Fruit fly (Drosophila melanogaster): Measurements from ENCODE around the gene CG14313.

Gene CG14313

dm6 chr3R:18196991-18197801 is 5.4 kb upstream of the CG14313 start (continued):
- TF ChIP-seq CG3919 (GFP tag; optimal IDR thresholded peaks at IDR 0.05) = peak; percentile 21
- peak; percentile 68 for TF ChIP-seq CG10631 (GFP tag; optimal IDR thresholded peaks at IDR 0.05)
- TF ChIP-seq Lpt (GFP tag; optimal IDR thresholded peaks at IDR 0.05) = peak; percentile 79
- peak; percentile 58 for TF ChIP-seq OdsH (GFP tag; optimal IDR thresholded peaks at IDR 0.05)
- TF ChIP-seq fkh (GFP tag; optimal IDR thresholded peaks at IDR 0.05) = peak; percentile 17
- TF ChIP-seq Hr4 (GFP tag; optimal IDR thresholded peaks at IDR 0.05) = peak; percentile 44
- peak; percentile 81 for TF ChIP-seq net (GFP tag; optimal IDR thresholded peaks at IDR 0.05)
- TF ChIP-seq CG6854 (GFP tag; optimal IDR thresholded peaks at IDR 0.05) = peak; percentile 86
- TF ChIP-seq CG32006 (GFP tag; optimal IDR thresholded peaks at IDR 0.05) = peak; percentile 67
- TF ChIP-seq dac (GFP tag; optimal IDR thresholded peaks at IDR 0.05) = peak; percentile 55
- peak; percentile 77 for TF ChIP-seq vri (GFP tag; optimal IDR thresholded peaks at IDR 0.05)
- peak; percentile 10 for TF ChIP-seq CG7368 (GFP tag; optimal IDR thresholded peaks at IDR 0.05)
- TF ChIP-seq cyc (GFP tag; optimal IDR thresholded peaks at IDR 0.05) = peak; percentile 17
- peak; percentile 86 for TF ChIP-seq CG6808 (GFP tag; optimal IDR thresholded peaks at IDR 0.05)
- peak; percentile 41 for TF ChIP-seq Ets21C (GFP tag; optimal IDR thresholded peaks at IDR 0.05)
- TF ChIP-seq CG8632 (GFP tag; optimal IDR thresholded peaks at IDR 0.05) = peak; percentile 59
- TF ChIP-seq Met (GFP tag; optimal IDR thresholded peaks at IDR 0.05) = peak; percentile 62
- no peak for TF ChIP-seq CG11294 (GFP tag; IDR thresholded peaks at IDR 0.05)

dm6 chr3R:18196622-18196990 is 4.8 kb upstream of the CG14313 start:
- TF ChIP-seq Ets21C (GFP tag; optimal IDR thresholded peaks at IDR 0.05) (no peak), Eip78C (GFP tag) (no peak), Smox (GFP tag; optimal IDR thresholded peaks at IDR 0.05) (no peak), CG11902 (GFP tag; optimal IDR thresholded peaks at IDR 0.05) (no peak), Hr39 (GFP tag; optimal IDR thresholded peaks at IDR 0.05) (no peak), CG6854 (GFP tag; optimal IDR thresholded peaks at IDR 0.05) (no peak), CG8319 (GFP tag; optimal IDR thresholded peaks at IDR 0.05) (no peak), CG10631 (GFP tag; optimal IDR thresholded peaks at IDR 0.05) (no peak), CG34406 (GFP tag; optimal IDR thresholded peaks at IDR 0.05) (no peak), dac (GFP tag; optimal IDR thresholded peaks at IDR 0.05) (no peak), CG15336 (GFP tag; IDR thresholded peaks at IDR 0.05) (no peak)

dm6 chr3R:18195295-18195694 is 3.5 kb upstream of the CG14313 start:
- TF ChIP-seq fd85E (GFP tag; optimal IDR thresholded peaks at IDR 0.05) (no peak), spab (GFP tag; optimal IDR thresholded peaks at IDR 0.05) (no peak), Lpt (GFP tag; optimal IDR thresholded peaks at IDR 0.05) (no peak), Ets96B (tag; optimal IDR thresholded peaks at IDR 0.05) (no peak), CG34406 (GFP tag; optimal IDR thresholded peaks at IDR 0.05) (no peak), ss (GFP tag; optimal IDR thresholded peaks at IDR 0.05) (no peak), Sox14 (GFP tag; optimal IDR thresholded peaks at IDR 0.05) (no peak), Hr38 (GFP tag; optimal IDR thresholded peaks at IDR 0.05) (no peak), CG6854 (GFP tag; optimal IDR thresholded peaks at IDR 0.05) (no peak), CG10669 (GFP tag; optimal IDR thresholded peaks at IDR 0.05) (no peak), CG1621 (tag; optimal IDR thresholded peaks at IDR 0.05) (no peak), CG8119 (GFP tag; IDR thresholded peaks at IDR 0.05) (no peak), Sox102F (GFP tag; optimal IDR thresholded peaks at IDR 0.05) (no peak), salr (GFP tag; optimal IDR thresholded peaks at IDR 0.05) (no peak), CG32006 (GFP tag; optimal IDR thresholded peaks at IDR 0.05) (no peak), Blimp-1 (GFP tag; optimal IDR thresholded peaks at IDR 0.05) (no peak), Hr4 (GFP tag; optimal IDR thresholded peaks at IDR 0.05) (no peak), CG16779 (tag; optimal IDR thresholded peaks at IDR 0.05) (no peak), Eip78C (GFP tag) (no peak), Hr39 (GFP tag; optimal IDR thresholded peaks at IDR 0.05) (no peak)

Data from whole organism, prepupa.